Fruit fly (Drosophila melanogaster) whole organism, embryonic: ENCODE results near the gene CG14440.
A peak's percentile ranks its signal among the peaks of the same experiment; 100 is the strongest.

Source experiments
- Abd-B ChIP-seq: fragments of 200-800 bp; sonication (Bioruptor generic); optimal IDR thresholded peaks from 2 replicates; lab custom pipeline; 2018; ENCODE audit warnings: missing biosample characterization, mild to moderate bottlenecking, missing genetic modification characterization, moderate library complexity
- Bgb ChIP-seq: fragments of 200-800 bp; sonication (Bioruptor generic); IDR thresholded peaks from 2 replicates; pipeline ENCODE4 v1.3.6; 2022; ENCODE audit warnings: missing biosample characterization, missing genetic modification characterization; ENCODE audit not compliant: partially characterized antibody
- Blimp-1 ChIP-seq: fragments of 200-800 bp; sonication (Bioruptor generic); optimal IDR thresholded peaks from 3 replicates; lab custom pipeline; 2018; ENCODE audit warnings: missing biosample characterization, missing genetic modification characterization, mild to moderate bottlenecking, moderate library complexity, missing genetic modification reagents
- CG10267 ChIP-seq: fragments of 200-800 bp; sonication (Bioruptor generic); optimal IDR thresholded peaks from 2 replicates; lab custom pipeline; 2018; ENCODE audit warnings: missing biosample characterization, mild to moderate bottlenecking, missing genetic modification characterization, moderate library complexity
- CG12104 ChIP-seq: fragments of 200-800 bp; sonication (Bioruptor generic); optimal IDR thresholded peaks from 3 replicates; lab custom pipeline; 2016; ENCODE audit warnings: missing biosample characterization, missing genetic modification characterization
- CG12236 ChIP-seq: fragments of 200-800 bp; sonication (Bioruptor generic); optimal IDR thresholded peaks from 2 replicates; lab custom pipeline; 2016; ENCODE audit warnings: missing biosample characterization, missing genetic modification characterization
- CG14667 ChIP-seq: fragments of 200-800 bp; sonication (Bioruptor generic); IDR thresholded peaks from 2 replicates; pipeline ENCODE4 v1.3.6; 2022; ENCODE audit warnings: missing biosample characterization, missing genetic modification characterization
- CG16813 ChIP-seq: fragments of 200-800 bp; sonication (Bioruptor generic); IDR thresholded peaks from 3 replicates; pipeline ENCODE4 v1.3.6; 2022; ENCODE audit warnings: missing biosample characterization, missing genetic modification characterization; ENCODE audit not compliant: partially characterized antibody
- CG16815 ChIP-seq: fragments of 200-800 bp; sonication (Bioruptor generic); optimal IDR thresholded peaks from 3 replicates; lab custom pipeline; 2017; ENCODE audit warnings: missing biosample characterization, mild to moderate bottlenecking, missing genetic modification characterization
- CG32772 ChIP-seq: fragments of 200-800 bp; sonication (Bioruptor generic); IDR thresholded peaks from 2 replicates; pipeline ENCODE4 v1.3.6; 2022; ENCODE audit warnings: missing biosample characterization, missing genetic modification characterization
- CG3407 ChIP-seq: fragments of 200-800 bp; sonication (Bioruptor generic); optimal IDR thresholded peaks from 2 replicates; lab custom pipeline; 2018; ENCODE audit warnings: missing biosample characterization, mild to moderate bottlenecking, missing genetic modification characterization
- CG3847 ChIP-seq: fragments of 200-800 bp; sonication (Bioruptor generic); IDR thresholded peaks from 2 replicates; pipeline ENCODE4 v1.3.6; 2022; ENCODE audit warnings: missing biosample characterization, missing genetic modification characterization
- CG4707 ChIP-seq: fragments of 200-800 bp; sonication (Bioruptor generic); optimal IDR thresholded peaks from 2 replicates; lab custom pipeline; 2018; ENCODE audit warnings: missing biosample characterization, mild to moderate bottlenecking, missing genetic modification characterization, moderate library complexity
- CG5245 ChIP-seq: fragments of 200-800 bp; sonication (Bioruptor generic); optimal IDR thresholded peaks from 3 replicates; lab custom pipeline; 2016; ENCODE audit warnings: missing biosample characterization, missing genetic modification characterization
- CG6654 ChIP-seq: fragments of 200-800 bp; sonication (Bioruptor generic); optimal IDR thresholded peaks from 2 replicates; lab custom pipeline; 2017; ENCODE audit warnings: missing biosample characterization, mild to moderate bottlenecking, missing genetic modification characterization
- CG7372 ChIP-seq: fragments of 200-800 bp; sonication (Bioruptor generic); IDR thresholded peaks from 2 replicates; pipeline ENCODE4 v1.3.6; 2022; ENCODE audit warnings: missing biosample characterization, missing genetic modification characterization
- CG7745 ChIP-seq: fragments of 200-800 bp; sonication (Bioruptor generic); optimal IDR thresholded peaks from 2 replicates; lab custom pipeline; 2018; ENCODE audit warnings: missing biosample characterization, mild to moderate bottlenecking, missing genetic modification characterization, moderate library complexity
- CG7839 ChIP-seq: fragments of 200-800 bp; sonication (Bioruptor generic); optimal IDR thresholded peaks from 3 replicates; lab custom pipeline; 2018; ENCODE audit warnings: missing biosample characterization, mild to moderate bottlenecking, missing genetic modification characterization, moderate library complexity
- CG8765 ChIP-seq: fragments of 200-800 bp; sonication (Bioruptor generic); IDR thresholded peaks from 2 replicates; pipeline ENCODE4 v1.3.6; 2022; ENCODE audit warnings: missing biosample characterization, missing genetic modification characterization
- CG9609 ChIP-seq: fragments of 200-800 bp; sonication (Bioruptor generic); optimal IDR thresholded peaks from 3 replicates; lab custom pipeline; 2016; ENCODE audit warnings: missing biosample characterization, missing genetic modification characterization
- CG9817 ChIP-seq: fragments of 200-800 bp; sonication (Bioruptor generic); optimal IDR thresholded peaks from 2 replicates; lab custom pipeline; 2018; ENCODE audit warnings: missing biosample characterization, mild to moderate bottlenecking, missing genetic modification characterization, moderate library complexity
- CTCF ChIP-seq: fragments of 200-800 bp; sonication (Bioruptor generic); optimal IDR thresholded peaks from 2 replicates; lab custom pipeline; 2017; ENCODE audit warnings: missing biosample characterization, mild to moderate bottlenecking, missing genetic modification characterization, moderate library complexity
- CoRest ChIP-seq: fragments of 200-800 bp; sonication (Bioruptor generic); optimal IDR thresholded peaks from 3 replicates; lab custom pipeline; 2018; ENCODE audit warnings: missing biosample characterization, mild to moderate bottlenecking, missing genetic modification characterization, moderate library complexity
- Dad ChIP-seq: fragments of 200-800 bp; sonication (Bioruptor generic); optimal IDR thresholded peaks from 3 replicates; lab custom pipeline; 2016; ENCODE audit warnings: missing biosample characterization, missing genetic modification characterization
- Dref ChIP-seq: fragments of 200-800 bp; sonication (Bioruptor generic); IDR thresholded peaks from 2 replicates; pipeline ENCODE4 v1.3.6; 2022; ENCODE audit warnings: missing biosample characterization, missing genetic modification characterization
- Drgx ChIP-seq: fragments of 200-800 bp; sonication (Bioruptor generic); IDR thresholded peaks from 2 replicates; pipeline ENCODE4 v1.3.6; 2022; ENCODE audit warnings: missing biosample characterization, missing genetic modification characterization
- Fer1 ChIP-seq: fragments of 200-800 bp; sonication (Bioruptor generic); optimal IDR thresholded peaks from 2 replicates; lab custom pipeline; 2017; ENCODE audit warnings: missing biosample characterization, mild to moderate bottlenecking, missing genetic modification characterization
- HHEX ChIP-seq: fragments of 200-800 bp; sonication (Bioruptor generic); optimal IDR thresholded peaks from 3 replicates; lab custom pipeline; 2017; ENCODE audit warnings: missing biosample characterization, mild to moderate bottlenecking, missing genetic modification characterization, missing genetic modification reagents
- HLH3B ChIP-seq: fragments of 200-800 bp; sonication (Bioruptor generic); IDR thresholded peaks from 2 replicates; pipeline ENCODE4 v1.3.6; 2022; ENCODE audit warnings: missing biosample characterization, missing genetic modification characterization
- Hand ChIP-seq: fragments of 200-800 bp; sonication (Bioruptor generic); optimal IDR thresholded peaks from 2 replicates; lab custom pipeline; 2017; ENCODE audit warnings: mild to moderate bottlenecking, missing biosample characterization, missing genetic modification reagents, missing genetic modification characterization
- Hr3 ChIP-seq: fragments of 200-800 bp; sonication (Bioruptor generic); optimal IDR thresholded peaks from 3 replicates; lab custom pipeline; 2016; ENCODE audit warnings: missing biosample characterization, missing genetic modification characterization
- NK7.1 ChIP-seq: fragments of 200-800 bp; sonication (Bioruptor generic); optimal IDR thresholded peaks from 3 replicates; lab custom pipeline; 2016; ENCODE audit warnings: missing biosample characterization, missing genetic modification characterization
- ab ChIP-seq: fragments of 200-800 bp; sonication (Bioruptor generic); optimal IDR thresholded peaks from 2 replicates; lab custom pipeline; 2016; ENCODE audit warnings: missing biosample characterization, missing genetic modification characterization
- ase ChIP-seq: fragments of 200-800 bp; sonication (Bioruptor generic); IDR thresholded peaks from 3 replicates; pipeline ENCODE4 v1.3.6; 2022; ENCODE audit warnings: missing biosample characterization, missing genetic modification characterization
- ato ChIP-seq: fragments of 200-800 bp; sonication (Bioruptor generic); IDR thresholded peaks from 2 replicates; pipeline ENCODE4 v1.3.6; 2022; ENCODE audit warnings: missing biosample characterization, missing genetic modification characterization; ENCODE audit not compliant: partially characterized antibody
- bsh ChIP-seq, 2 experiments: fragments of 200-800 bp; sonication (Bioruptor generic); optimal IDR thresholded peaks; 2 replicates each; lab custom pipeline; 2017 to 2018; ENCODE audit warnings: mild to moderate bottlenecking in 2 of 2, missing biosample characterization in 2 of 2, missing genetic modification characterization in 2 of 2, moderate library complexity in 1 of 2
- crp ChIP-seq, 2 experiments: fragments of 200-800 bp; sonication (Bioruptor generic); optimal IDR thresholded peaks; 2 replicates in 1 of 2; 3 replicates in 1 of 2; lab custom pipeline; 2017; ENCODE audit warnings: missing biosample characterization in 2 of 2, missing genetic modification characterization in 2 of 2, mild to moderate bottlenecking in 1 of 2, moderate library complexity in 1 of 2
- dmrt99B ChIP-seq: fragments of 200-800 bp; sonication (Bioruptor generic); optimal IDR thresholded peaks from 2 replicates; lab custom pipeline; 2018; ENCODE audit warnings: missing biosample characterization, mild to moderate bottlenecking, missing genetic modification characterization, moderate library complexity
- ems ChIP-seq: fragments of 200-800 bp; sonication (Bioruptor generic); optimal IDR thresholded peaks from 3 replicates; lab custom pipeline; 2016; ENCODE audit warnings: missing biosample characterization, missing genetic modification characterization
- fd102C ChIP-seq: fragments of 200-800 bp; sonication (Bioruptor generic); optimal IDR thresholded peaks from 2 replicates; lab custom pipeline; 2018; ENCODE audit warnings: missing biosample characterization, mild to moderate bottlenecking, missing genetic modification characterization, moderate library complexity
- gem ChIP-seq: fragments of 200-800 bp; sonication (Bioruptor generic); optimal IDR thresholded peaks from 2 replicates; lab custom pipeline; 2019; ENCODE audit warnings: missing biosample characterization, mild to moderate bottlenecking, missing genetic modification characterization, moderate library complexity
- grau ChIP-seq: fragments of 200-800 bp; optimal IDR thresholded peaks from 3 replicates; lab custom pipeline; 2019; ENCODE audit warnings: missing biosample characterization, mild to moderate bottlenecking, missing genetic modification characterization, moderate library complexity
- gsb ChIP-seq: fragments of 200-800 bp; sonication (Bioruptor generic); IDR thresholded peaks from 2 replicates; pipeline ENCODE4 v1.3.6; 2022; ENCODE audit warnings: missing biosample characterization, missing genetic modification characterization
- her ChIP-seq: fragments of 200-800 bp; sonication (Bioruptor generic); optimal IDR thresholded peaks from 2 replicates; lab custom pipeline; 2016; ENCODE audit warnings: missing biosample characterization, missing genetic modification characterization
- pros ChIP-seq: fragments of 200-800 bp; sonication (Bioruptor generic); optimal IDR thresholded peaks from 3 replicates; lab custom pipeline; 2019; ENCODE audit warnings: missing biosample characterization, mild to moderate bottlenecking, missing genetic modification characterization, moderate library complexity
- salm ChIP-seq: fragments of 200-800 bp; sonication (Bioruptor generic); optimal IDR thresholded peaks from 2 replicates; lab custom pipeline; 2018; ENCODE audit warnings: missing biosample characterization, mild to moderate bottlenecking, missing genetic modification characterization
- slp2 ChIP-seq: fragments of 200-800 bp; sonication (Bioruptor generic); optimal IDR thresholded peaks from 2 replicates; lab custom pipeline; 2016; ENCODE audit warnings: missing biosample characterization, missing genetic modification characterization
- sqz ChIP-seq: fragments of 200-800 bp; sonication (Bioruptor generic); optimal IDR thresholded peaks from 3 replicates; lab custom pipeline; 2018; ENCODE audit warnings: missing biosample characterization, mild to moderate bottlenecking, missing genetic modification characterization
- tll ChIP-seq, 2 experiments: fragments of 200-800 bp in 1 of 2; fragments of >200 bp in 1 of 2; sonication (Bioruptor generic) in 1 of 2; optimal IDR thresholded peaks; 2 replicates each; lab custom pipeline; 2017 to 2019; ENCODE audit warnings: missing biosample characterization in 2 of 2, missing genetic modification characterization in 2 of 2, mild to moderate bottlenecking in 1 of 2, moderate library complexity in 1 of 2
- wdn ChIP-seq: fragments of 200-800 bp; sonication (Bioruptor generic); IDR thresholded peaks from 2 replicates; pipeline ENCODE4 v1.3.6; 2022; ENCODE audit warnings: missing biosample characterization, missing genetic modification characterization
- z ChIP-seq: fragments of 200-800 bp; sonication (Bioruptor generic); IDR thresholded peaks from 3 replicates; pipeline ENCODE4 v1.3.6; 2022; ENCODE audit warnings: missing biosample characterization, missing genetic modification characterization

The CG14440 gene

dm6 chrX:6719259-6719658 is 20.9 kb upstream of the CG14440 start (continued):
- peak; percentile 12 for TF ChIP-seq Abd-B (GFP tag; lab: Kevin White, UChicago)
- TF ChIP-seq bsh (GFP tag; optimal IDR thresholded peaks at IDR 0.05; lab: Kevin White, UChicago), result peak in 1 of 2 experiments; percentile 57
- no peak for TF ChIP-seq sqz (GFP tag; lab: Kevin White, UChicago)
- TF ChIP-seq CG12236 (GFP tag; lab: Kevin White, UChicago), result no peak
- no peak for TF ChIP-seq tll (GFP tag; optimal IDR thresholded peaks at IDR 0.05; lab: Kevin White, UChicago)
- no peak for TF ChIP-seq CG32772
- TF ChIP-seq CG14667, result no peak
- no peak for TF ChIP-seq grau (tag; lab: Kevin White, UChicago)
- TF ChIP-seq CG7372, result no peak
- no peak for TF ChIP-seq CoRest (tag; lab: Kevin White, UChicago)
- no peak for TF ChIP-seq CG9817 (tag; lab: Kevin White, UChicago)
- no peak for TF ChIP-seq CG5245 (GFP tag; lab: Kevin White, UChicago)
- TF ChIP-seq CG16815, result no peak
- TF ChIP-seq CG3847, result no peak
- TF ChIP-seq Dref (GFP tag; lab: Robert Waterston, UW), result no peak
- TF ChIP-seq HLH3B, result 0 out of 2 replicates have a peak, but pooled peaks have one; percentile 33
- TF ChIP-seq Blimp-1 (GFP tag; lab: Kevin White, UChicago), result peak; percentile 22
- peak; percentile 32 for TF ChIP-seq dmrt99B (tag; lab: Kevin White, UChicago)
- TF ChIP-seq CG7745, result no peak
- TF ChIP-seq Drgx, result peak; percentile 53
- no peak for TF ChIP-seq CG6654
- no peak for TF ChIP-seq CG12104 (GFP tag; lab: Kevin White, UChicago)
- TF ChIP-seq CG4707, result no peak
- TF ChIP-seq CG16813 (GFP tag; lab: Robert Waterston, UW), result no peak
- no peak for TF ChIP-seq Dad (GFP tag; lab: Kevin White, UChicago)
- TF ChIP-seq salm (tag; lab: Kevin White, UChicago), result no peak
- TF ChIP-seq ase (GFP tag; lab: Robert Waterston, UW), result no peak
- TF ChIP-seq CG10267 (tag; lab: Kevin White, UChicago), result peak; percentile 9
- TF ChIP-seq z (GFP tag; lab: Robert Waterston, UW), result no peak
- no peak for TF ChIP-seq Hr3 (GFP tag; lab: Kevin White, UChicago)
- TF ChIP-seq gem, result peak; percentile 55
- no peak for TF ChIP-seq fd102C (GFP tag; lab: Kevin White, UChicago)
- TF ChIP-seq pros (GFP tag; lab: Kevin White, UChicago), result no peak
- TF ChIP-seq Bgb, result no peak
- TF ChIP-seq NK7.1 (GFP tag; lab: Kevin White, UChicago), result no peak
- no peak for TF ChIP-seq CG9609 (GFP tag; lab: Kevin White, UChicago)
- TF ChIP-seq gsb (GFP tag; lab: Robert Waterston, UW), result no peak
- no peak for TF ChIP-seq crp (GFP tag; optimal IDR thresholded peaks at IDR 0.05; lab: Kevin White, UChicago)
- TF ChIP-seq ab (GFP tag; lab: Kevin White, UChicago), result no peak
- TF ChIP-seq slp2 (GFP tag; lab: Kevin White, UChicago), result no peak
- no peak for TF ChIP-seq wdn (GFP tag; lab: Robert Waterston, UW)
- no peak for TF ChIP-seq CTCF (GFP tag; lab: Kevin White, UChicago)
- no peak for TF ChIP-seq ato (GFP tag; lab: Robert Waterston, UW)
- TF ChIP-seq HHEX, result peak; percentile 32
- TF ChIP-seq Hand (GFP tag; lab: Kevin White, UChicago), result no peak
- TF ChIP-seq CG3407 (GFP tag; lab: Kevin White, UChicago), result no peak
- TF ChIP-seq ems (GFP tag; lab: Kevin White, UChicago), result no peak
- TF ChIP-seq CG8765 (GFP tag; lab: Robert Waterston, UW), result no peak
- no peak for TF ChIP-seq Fer1 (GFP tag; lab: Kevin White, UChicago)
- TF ChIP-seq her (GFP tag; lab: Kevin White, UChicago), result no peak
- TF ChIP-seq CG7839 (tag; lab: Kevin White, UChicago), result peak; percentile 42
